Worm (Caenorhabditis elegans) whole organism, L3 larva: ENCODE results near the gene ztf-16.

Experiments
- R02D3.7 ChIP-seq: fragments of 150-350 bp; optimal IDR thresholded peaks from 2 replicates; lab custom pipeline; 2014; ENCODE audit warnings: missing biosample characterization, missing genetic modification characterization
- aly-2 ChIP-seq: fragments of 150-350 bp; optimal IDR thresholded peaks from 2 replicates; lab custom pipeline; 2014; ENCODE audit warnings: missing biosample characterization, missing genetic modification characterization
- ama-1 ChIP-seq: fragments of 150-350 bp; optimal IDR thresholded peaks from 2 replicates; lab custom pipeline; 2018
- ceh-28 ChIP-seq: fragments of 150-350 bp; optimal IDR thresholded peaks from 2 replicates; lab custom pipeline; 2014; ENCODE audit warnings: missing biosample characterization, missing genetic modification reagents, missing genetic modification characterization
- ceh-82 ChIP-seq: fragments of 150-350 bp; optimal IDR thresholded peaks from 2 replicates; lab custom pipeline; 2014; ENCODE audit warnings: missing biosample characterization, missing genetic modification characterization
- ceh-9 ChIP-seq: sonication (generic microtip); optimal IDR thresholded peaks from 2 replicates; lab custom pipeline; 2018; ENCODE audit warnings: missing biosample characterization, missing genetic modification characterization
- daf-12 ChIP-seq: fragments of 150-350 bp; optimal IDR thresholded peaks from 2 replicates; lab custom pipeline; 2014; ENCODE audit warnings: missing biosample characterization, missing genetic modification reagents, missing genetic modification characterization
- egl-5 ChIP-seq: fragments of 150-350 bp; optimal IDR thresholded peaks from 2 replicates; lab custom pipeline; 2017; ENCODE audit warnings: missing biosample characterization, missing genetic modification reagents, missing genetic modification characterization, inconsistent platforms
- elt-2 ChIP-seq: sonication (generic microtip); optimal IDR thresholded peaks from 2 replicates; lab custom pipeline; 2016; ENCODE audit warnings: missing genetic modification reagents, mild to moderate bottlenecking, missing genetic modification characterization, missing compliant biosample characterization
- elt-3 ChIP-seq, 3 experiments: fragments of 150-350 bp in 1 of 3; sonication (generic microtip) in 2 of 3; optimal IDR thresholded peaks; 2 replicates in 2 of 3; 4 replicates in 1 of 3; lab custom pipeline; 2014 to 2017; ENCODE audit warnings: missing biosample characterization in 3 of 3, missing genetic modification characterization in 3 of 3
- fkh-10 ChIP-seq: sonication (generic microtip); optimal IDR thresholded peaks from 2 replicates; lab custom pipeline; 2017; ENCODE audit warnings: missing biosample characterization, missing genetic modification reagents, missing genetic modification characterization
- hmg-11 ChIP-seq: sonication (generic microtip); optimal IDR thresholded peaks from 2 replicates; lab custom pipeline; 2016; ENCODE audit warnings: missing genetic modification characterization, missing compliant biosample characterization
- lin-15B ChIP-seq: fragments of 150-350 bp; optimal IDR thresholded peaks from 2 replicates; lab custom pipeline; 2014; ENCODE audit warnings: missing biosample characterization, missing genetic modification characterization
- lin-39 ChIP-seq: fragments of 150-350 bp; optimal IDR thresholded peaks from 2 replicates; lab custom pipeline; 2018; ENCODE audit warnings: missing biosample characterization, missing genetic modification reagents, missing genetic modification characterization
- lsy-12 ChIP-seq: sonication (generic microtip); optimal IDR thresholded peaks from 2 replicates; lab custom pipeline; 2016; ENCODE audit warnings: mild to moderate bottlenecking, missing genetic modification characterization, missing compliant biosample characterization
- mdl-1 ChIP-seq: fragments of 150-350 bp; optimal IDR thresholded peaks from 2 replicates; lab custom pipeline; 2014; ENCODE audit warnings: missing biosample characterization, missing genetic modification characterization
- nfya-1 ChIP-seq: sonication (generic microtip); optimal IDR thresholded peaks from 2 replicates; lab custom pipeline; 2017; ENCODE audit warnings: missing genetic modification characterization, mild to moderate bottlenecking, missing compliant biosample characterization, antibody characterized with exemption, moderate library complexity; ENCODE audit not compliant: insufficient read depth
- nhr-11 ChIP-seq: fragments of 150-350 bp; optimal IDR thresholded peaks from 2 replicates; lab custom pipeline; 2014; ENCODE audit warnings: missing biosample characterization, missing genetic modification characterization
- nhr-12 ChIP-seq: fragments of 150-350 bp; optimal IDR thresholded peaks from 2 replicates; lab custom pipeline; 2014; ENCODE audit warnings: missing biosample characterization, missing genetic modification characterization
- nhr-23 ChIP-seq: fragments of 150-350 bp; optimal IDR thresholded peaks from 2 replicates; lab custom pipeline; 2014; ENCODE audit warnings: missing biosample characterization, missing genetic modification reagents, missing genetic modification characterization
- nhr-237 ChIP-seq: fragments of 150-350 bp; optimal IDR thresholded peaks from 2 replicates; lab custom pipeline; 2014; ENCODE audit warnings: missing biosample characterization, missing genetic modification characterization
- nhr-28 ChIP-seq: fragments of 150-350 bp; optimal IDR thresholded peaks from 2 replicates; lab custom pipeline; 2014; ENCODE audit warnings: missing biosample characterization, missing genetic modification characterization
- nhr-43 ChIP-seq: sonication (generic microtip); optimal IDR thresholded peaks from 2 replicates; lab custom pipeline; 2016; ENCODE audit warnings: mild to moderate bottlenecking, missing genetic modification characterization, missing compliant biosample characterization; ENCODE audit not compliant: poor library complexity, severe bottlenecking
- nhr-67 ChIP-seq: fragments of 150-350 bp; optimal IDR thresholded peaks from 2 replicates; lab custom pipeline; 2014; ENCODE audit warnings: missing biosample characterization, missing genetic modification characterization
- nhr-76 ChIP-seq: fragments of 150-350 bp; sonication (generic microtip); optimal IDR thresholded peaks from 5 replicates; lab custom pipeline; 2014; ENCODE audit warnings: missing biosample characterization, missing genetic modification characterization
- nhr-77 ChIP-seq: fragments of 150-350 bp; optimal IDR thresholded peaks from 2 replicates; lab custom pipeline; 2014; ENCODE audit warnings: missing biosample characterization, missing genetic modification characterization
- pha-4 ChIP-seq: fragments of 150-350 bp; optimal IDR thresholded peaks from 2 replicates; lab custom pipeline; 2014; ENCODE audit warnings: missing biosample characterization, missing genetic modification reagents, missing genetic modification characterization
- pqm-1 ChIP-seq: fragments of 150-350 bp; optimal IDR thresholded peaks from 2 replicates; lab custom pipeline; 2017; ENCODE audit warnings: missing biosample characterization, missing genetic modification characterization, inconsistent platforms
- sea-2 ChIP-seq: fragments of 150-350 bp; sonication (generic microtip); optimal IDR thresholded peaks from 4 replicates; lab custom pipeline; 2014; ENCODE audit warnings: missing biosample characterization, missing genetic modification reagents, missing genetic modification characterization
- skn-1 ChIP-seq: fragments of 150-350 bp; optimal IDR thresholded peaks from 2 replicates; lab custom pipeline; 2014; ENCODE audit warnings: missing biosample characterization, missing genetic modification characterization
- snpc-4 ChIP-seq: fragments of 150-350 bp; optimal IDR thresholded peaks from 2 replicates; lab custom pipeline; 2014; ENCODE audit warnings: missing biosample characterization, missing genetic modification characterization
- ztf-11 ChIP-seq: fragments of 150-350 bp; optimal IDR thresholded peaks from 2 replicates; lab custom pipeline; 2014; ENCODE audit warnings: missing biosample characterization, missing genetic modification characterization

ztf-16 gene

DNA sequence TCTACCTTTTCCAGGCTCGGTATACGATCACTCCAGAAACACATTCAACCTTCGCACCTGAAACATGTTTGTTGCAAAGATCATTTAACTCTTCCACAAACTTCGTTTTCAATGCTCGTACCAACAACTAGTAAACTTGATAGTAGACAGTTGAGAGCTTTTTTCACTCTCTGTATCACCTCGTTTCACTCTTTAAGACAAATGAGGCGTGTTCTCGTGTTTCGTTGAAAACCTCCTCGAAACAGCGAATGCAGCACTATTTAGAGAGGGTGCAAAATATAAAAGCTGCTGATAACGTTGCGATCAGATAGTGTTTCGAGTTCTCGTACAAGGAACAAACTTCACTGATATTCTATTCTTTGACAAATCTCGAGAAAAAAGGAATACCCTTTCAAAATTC lies 18.4 kb downstream of the ztf-16 start, which contains the start of gene F43C9.1:
F43C9.1 (plus strand) TSS at position 301 of the 400 bp plus-strand sequence.
- TF ChIP-seq elt-2 (peak; percentile 61), elt-3 (tag; optimal IDR thresholded peaks at IDR 0.05; lab: Kevin White, UChicago) (no peak), nhr-67 (tag; lab: Kevin White, UChicago) (no peak), ceh-9 (tag; lab: Kevin White, UChicago) (no peak), nfya-1 (tag; lab: Kevin White, UChicago) (no peak), pqm-1 (tag; lab: Kevin White, UChicago) (peak; percentile 15)

DNA sequence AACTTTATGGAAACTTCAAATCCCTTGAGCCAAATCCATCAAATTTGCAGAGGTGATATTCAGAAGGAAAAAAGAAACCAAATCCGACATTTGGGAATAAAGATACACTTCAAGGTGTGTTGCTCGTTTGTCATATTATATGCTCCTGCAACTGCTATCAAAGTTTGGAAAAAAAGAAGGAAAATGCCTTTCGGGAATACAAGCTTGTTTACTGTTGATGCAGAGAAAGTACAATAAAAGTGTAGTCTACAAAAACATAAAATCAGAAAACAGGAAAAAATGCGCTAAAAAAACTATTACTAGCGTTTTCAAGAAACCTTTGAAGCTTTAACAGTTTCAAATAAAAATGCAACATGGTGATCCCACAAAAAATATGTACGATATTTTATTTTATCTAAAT lies 20.7 kb downstream of the ztf-16 start:
- TF ChIP-seq pqm-1 (tag; lab: Kevin White, UChicago): no peak
- no peak for TF ChIP-seq R02D3.7 (tag; lab: Kevin White, UChicago)
- no peak for TF ChIP-seq lin-39

DNA sequence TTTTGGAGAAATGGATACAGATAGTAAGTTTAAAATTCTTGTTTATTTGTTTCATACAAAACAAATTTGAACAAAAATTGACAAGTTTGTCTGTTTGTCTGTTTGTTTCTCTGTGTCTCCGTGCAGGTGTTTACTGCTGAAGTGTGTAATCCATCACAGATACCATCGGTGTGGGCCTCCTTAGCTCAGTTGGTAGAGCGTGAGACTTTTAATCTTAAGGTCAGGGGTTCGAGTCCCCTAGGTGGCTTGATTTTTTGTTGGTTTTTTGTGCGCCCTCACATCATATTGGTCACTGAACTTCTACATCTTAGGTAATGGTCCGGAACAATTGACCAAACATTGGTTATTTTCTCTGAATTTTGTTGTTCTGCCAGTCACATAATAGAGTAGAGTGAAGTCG lies 22.4 kb downstream of the ztf-16 start:
- TF ChIP-seq hmg-11 (tag; lab: Kevin White, UChicago): peak; percentile 18
- peak; percentile 21 for TF ChIP-seq lsy-12 (tag; lab: Kevin White, UChicago)
- TF ChIP-seq snpc-4: no peak
- TF ChIP-seq elt-3 (tag; optimal IDR thresholded peaks at IDR 0.05; lab: Kevin White, UChicago): peak in 1 of 3 experiments; percentile 28
- TF ChIP-seq fkh-10 (GFP tag; lab: Kevin White, UChicago): no peak
- TF ChIP-seq nhr-77 (tag; lab: Kevin White, UChicago): no peak
- peak; percentile 44 for TF ChIP-seq elt-2
- no peak for TF ChIP-seq lin-39
- peak; percentile 64 for TF ChIP-seq pha-4 (tag; lab: Kevin White, UChicago)
- peak; percentile 15 for TF ChIP-seq nhr-23 (tag; lab: Kevin White, UChicago)
- no peak for TF ChIP-seq nhr-237 (tag; lab: Kevin White, UChicago)
- TF ChIP-seq nhr-11 (tag; lab: Kevin White, UChicago): no peak
- TF ChIP-seq sea-2 (GFP tag; lab: Kevin White, UChicago): no peak
- TF ChIP-seq lin-15B (tag; lab: Kevin White, UChicago): no peak
- peak; percentile 61 for TF ChIP-seq nhr-43 (tag; lab: Kevin White, UChicago)
- peak; percentile 19 for TF ChIP-seq nfya-1 (tag; lab: Kevin White, UChicago)
- TF ChIP-seq nhr-76 (tag; lab: Kevin White, UChicago): no peak
- TF ChIP-seq ceh-82 (tag; lab: Kevin White, UChicago): no peak
- TF ChIP-seq mdl-1 (tag; lab: Kevin White, UChicago): no peak
- TF ChIP-seq R02D3.7 (tag; lab: Kevin White, UChicago): no peak
- TF ChIP-seq ztf-11 (tag; lab: Kevin White, UChicago): no peak
- no peak for TF ChIP-seq pqm-1 (tag; lab: Kevin White, UChicago)
- no peak for TF ChIP-seq nhr-28 (tag; lab: Kevin White, UChicago)
- TF ChIP-seq ama-1 (lab: Kevin White, UChicago): no peak

ce11 chrX:4787525-4787924 lies 23.8 kb downstream of the ztf-16 start:
- no peak for TF ChIP-seq aly-2
- TF ChIP-seq ztf-11 (tag; lab: Kevin White, UChicago): no peak
- TF ChIP-seq ama-1 (lab: Kevin White, UChicago): no peak
- TF ChIP-seq nfya-1 (tag; lab: Kevin White, UChicago): no peak
- no peak for TF ChIP-seq fkh-10 (GFP tag; lab: Kevin White, UChicago)
- TF ChIP-seq nhr-76 (tag; lab: Kevin White, UChicago): no peak
- TF ChIP-seq skn-1 (tag; lab: Kevin White, UChicago): no peak
- no peak for TF ChIP-seq nhr-23 (tag; lab: Kevin White, UChicago)
- no peak for TF ChIP-seq egl-5 (tag; lab: Kevin White, UChicago)
- no peak for TF ChIP-seq mdl-1 (tag; lab: Kevin White, UChicago)
- TF ChIP-seq nhr-43 (tag; lab: Kevin White, UChicago): no peak
- TF ChIP-seq nhr-12 (tag; lab: Kevin White, UChicago): no peak
- no peak for TF ChIP-seq ceh-28 (tag; lab: Kevin White, UChicago)
- TF ChIP-seq ceh-9 (tag; lab: Kevin White, UChicago): no peak

DNA sequence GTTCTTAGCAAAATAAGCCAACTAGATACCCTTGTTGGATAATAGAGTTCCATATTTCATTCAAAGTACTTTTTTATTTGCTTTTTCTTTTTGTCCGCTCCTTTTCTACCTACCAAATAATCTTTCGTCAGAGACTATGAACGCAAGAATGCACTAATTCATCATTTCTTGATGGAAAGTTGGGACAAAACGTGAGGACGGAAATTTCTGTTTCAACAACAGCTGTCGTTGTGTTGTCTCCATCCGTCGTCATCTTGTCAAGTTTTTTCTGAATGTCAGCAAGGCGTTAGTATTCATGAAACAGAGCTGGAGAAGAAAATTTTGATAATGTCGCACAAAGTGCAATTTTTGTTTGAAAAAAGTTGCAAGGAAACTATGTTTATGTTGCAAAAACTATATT lies 26.6 kb downstream of the ztf-16 start:
- peak; percentile 33 for TF ChIP-seq lin-39
- TF ChIP-seq daf-12 (tag; lab: Kevin White, UChicago): no peak
- TF ChIP-seq nfya-1 (tag; lab: Kevin White, UChicago): peak; percentile 0
